Worm (Caenorhabditis elegans) whole organism, early embryonic: ENCODE measurements around the gene F38H4.5.

Source experiments
- B0310.2 ChIP-seq: sonication (generic microtip); optimal IDR thresholded peaks from 2 replicates; lab custom pipeline; 2016; ENCODE audit warnings: mild to moderate bottlenecking, missing genetic modification characterization, missing compliant biosample characterization
- F13C5.2 ChIP-seq: sonication (generic microtip); optimal IDR thresholded peaks from 2 replicates; lab custom pipeline; 2017; ENCODE audit warnings: mild to moderate bottlenecking, missing genetic modification characterization, inconsistent platforms, missing compliant biosample characterization
- ama-1 ChIP-seq: fragments of 150-350 bp; optimal IDR thresholded peaks from 2 replicates; lab custom pipeline; 2014
- ceh-13 ChIP-seq: fragments of 200-800 bp; sonication (Bioruptor generic); optimal IDR thresholded peaks from 2 replicates; lab custom pipeline; 2018; ENCODE audit warnings: mild to moderate bottlenecking, missing genetic modification characterization, missing compliant biosample characterization
- flt-1 ChIP-seq: fragments of 200-800 bp; sonication (Bioruptor generic); IDR thresholded peaks from 2 replicates; pipeline ENCODE4 v1.3.6; 2022; ENCODE audit warnings: missing genetic modification characterization, missing compliant biosample characterization
- hmg-4 ChIP-seq: fragments of 200-800 bp; sonication (Bioruptor generic); optimal IDR thresholded peaks from 2 replicates; lab custom pipeline; 2018; ENCODE audit warnings: mild to moderate bottlenecking, missing genetic modification characterization, missing compliant biosample characterization
- scrt-1 ChIP-seq: fragments of 200-800 bp; sonication (Bioruptor generic); IDR thresholded peaks from 2 replicates; pipeline ENCODE4 v1.3.6; 2022; ENCODE audit warnings: missing genetic modification characterization, missing compliant biosample characterization
- sea-1 ChIP-seq: fragments of 200-800 bp; sonication (Bioruptor generic); conservative IDR thresholded peaks from 2 replicates; pipeline ENCODE4 v1.3.6; 2022; ENCODE audit warnings: missing genetic modification characterization, missing compliant biosample characterization
- tbx-11 ChIP-seq: fragments of 200-800 bp; sonication (Bioruptor generic); IDR thresholded peaks from 2 replicates; pipeline ENCODE4 v1.3.6; 2022; ENCODE audit warnings: missing genetic modification characterization, missing compliant biosample characterization
- tbx-37 ChIP-seq: fragments of 200-800 bp; sonication (Bioruptor generic); conservative IDR thresholded peaks from 2 replicates; pipeline ENCODE4 v1.3.6; 2022; ENCODE audit warnings: missing genetic modification reagents, missing genetic modification characterization, missing compliant biosample characterization
- tra-4 ChIP-seq: sonication (generic microtip); optimal IDR thresholded peaks from 2 replicates; lab custom pipeline; 2017; ENCODE audit warnings: missing genetic modification characterization, missing compliant biosample characterization

DNA sequence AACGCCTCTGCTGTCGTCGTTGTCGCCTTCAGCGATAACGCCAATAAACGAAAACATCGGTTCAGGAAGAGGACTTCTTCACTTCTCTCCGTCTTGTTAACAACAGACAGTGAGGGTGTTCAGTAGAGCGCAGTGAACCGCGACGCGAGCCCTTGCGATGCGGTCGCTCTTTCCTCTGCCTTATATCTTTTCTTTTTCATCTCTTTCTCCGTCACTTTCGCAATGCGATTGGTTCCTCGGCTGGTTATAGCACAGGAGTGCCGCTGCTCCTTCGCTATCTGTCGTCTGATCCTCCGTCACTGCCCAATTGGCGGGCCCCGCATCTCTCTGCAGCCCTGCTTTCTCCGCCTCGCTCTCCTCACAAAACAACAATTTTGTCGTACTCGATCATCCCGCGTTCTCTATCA lies 5.2 kb downstream of the F38H4.5 start:
- TF ChIP-seq tra-4 (tag; lab: Kevin White, UChicago) (no peak), scrt-1 (GFP tag; lab: Robert Waterston, UW) (no peak), ama-1 (lab: Kevin White, UChicago) (no peak), flt-1 (GFP tag; lab: Robert Waterston, UW) (0 out of 2 replicates have a peak, but pooled peaks have one; percentile 18), hmg-4 (GFP tag; lab: Kevin White, UChicago) (peak; percentile 60), sea-1 (GFP tag; lab: Robert Waterston, UW) (no peak), tbx-37 (GFP tag; lab: Robert Waterston, UW) (no peak), tbx-11 (GFP tag; lab: Robert Waterston, UW) (no peak), F13C5.2 (tag; lab: Kevin White, UChicago) (no peak), B0310.2 (tag; lab: Kevin White, UChicago) (no peak), ceh-13 (GFP tag; lab: Kevin White, UChicago) (no peak)
